Worm (Caenorhabditis elegans) whole organism, young adult: Measurements from ENCODE around the gene pho-14.
"Not testable (repeated sequence)": the region's sequence is repeated elsewhere in the genome, so short reads cannot be mapped to it uniquely, and the experiment has no call there.

Experiments
- C06A6.2 ChIP-seq: fragments of 200-800 bp; sonication (Bioruptor generic); conservative IDR thresholded peaks from 2 replicates; pipeline ENCODE4 v1.3.6; 2022; ENCODE audit warnings: missing genetic modification characterization, missing compliant biosample characterization
- F22D6.2 ChIP-seq: sonication (generic microtip); optimal IDR thresholded peaks from 2 replicates; lab custom pipeline; 2016; ENCODE audit warnings: mild to moderate bottlenecking, missing genetic modification characterization, missing compliant biosample characterization
- F33H1.4 ChIP-seq: fragments of 200-800 bp; sonication (Bioruptor generic); IDR thresholded peaks from 2 replicates; pipeline ENCODE4 v1.3.6; 2022; ENCODE audit warnings: missing genetic modification reagents, missing genetic modification characterization, missing compliant biosample characterization
- Y53G8AR.9 ChIP-seq: fragments of 200-800 bp; sonication (Bioruptor generic); conservative IDR thresholded peaks from 2 replicates; pipeline ENCODE4 v1.3.6; 2022; ENCODE audit warnings: missing genetic modification reagents, missing genetic modification characterization, missing compliant biosample characterization
- ZK185.1 ChIP-seq: sonication (generic microtip); optimal IDR thresholded peaks from 2 replicates; lab custom pipeline; 2016; ENCODE audit warnings: mild to moderate bottlenecking, missing genetic modification characterization, missing compliant biosample characterization; ENCODE audit not compliant: poor library complexity, severe bottlenecking
- ama-1 ChIP-seq, 3 experiments: fragments of 150-350 bp in 1 of 3; sonication (generic microtip) in 2 of 3; optimal IDR thresholded peaks; 2 replicates each; lab custom pipeline; 2014 to 2018; ENCODE audit warnings: missing biosample characterization in 2 of 3, missing genetic modification characterization in 2 of 3, missing genetic modification reagents in 2 of 3
- die-1 ChIP-seq: sonication (generic microtip); optimal IDR thresholded peaks from 2 replicates; lab custom pipeline; 2016; ENCODE audit warnings: missing genotype, mild to moderate bottlenecking, missing genetic modification characterization, missing compliant biosample characterization
- efl-1 ChIP-seq: fragments of 150-350 bp; optimal IDR thresholded peaks from 2 replicates; lab custom pipeline; 2014; ENCODE audit warnings: missing biosample characterization, missing genetic modification reagents, missing genetic modification characterization
- ekl-4 ChIP-seq: fragments of 200-800 bp; sonication (Bioruptor generic); IDR thresholded peaks from 2 replicates; pipeline ENCODE4 v1.3.6; 2022; ENCODE audit warnings: missing genetic modification reagents, missing genetic modification characterization, missing compliant biosample characterization
- ets-4 ChIP-seq: fragments of 200-800 bp; sonication (Bioruptor generic); optimal IDR thresholded peaks from 2 replicates; lab custom pipeline; 2018; ENCODE audit warnings: mild to moderate bottlenecking, missing genetic modification characterization, missing compliant biosample characterization
- hmg-1.2 ChIP-seq: fragments of 200-800 bp; sonication (Bioruptor generic); IDR thresholded peaks from 2 replicates; pipeline ENCODE4 v1.3.6; 2022; ENCODE audit warnings: missing genetic modification reagents, missing genetic modification characterization, missing compliant biosample characterization
- hsf-1 ChIP-seq: fragments of 200-800 bp; sonication (Bioruptor generic); IDR thresholded peaks from 2 replicates; pipeline ENCODE4 v1.3.6; 2022; ENCODE audit warnings: missing genetic modification reagents, missing genetic modification characterization, missing compliant biosample characterization
- lag-1 ChIP-seq: fragments of 200-800 bp; sonication (Bioruptor generic); IDR thresholded peaks from 2 replicates; pipeline ENCODE4 v1.3.6; 2022; ENCODE audit warnings: missing genetic modification reagents, missing genetic modification characterization, missing compliant biosample characterization
- let-526 ChIP-seq: fragments of 200-800 bp; sonication (Bioruptor generic); IDR thresholded peaks from 2 replicates; pipeline ENCODE4 v1.3.6; 2022; ENCODE audit warnings: missing genetic modification reagents, missing genetic modification characterization, missing compliant biosample characterization
- lin-26 ChIP-seq: fragments of 200-800 bp; sonication (Bioruptor generic); IDR thresholded peaks from 2 replicates; pipeline ENCODE4 v1.3.6; 2022; ENCODE audit warnings: missing genetic modification reagents, missing genetic modification characterization, missing compliant biosample characterization
- lir-1 ChIP-seq: fragments of 200-800 bp; sonication (Bioruptor generic); conservative IDR thresholded peaks from 2 replicates; pipeline ENCODE4 v1.3.6; 2022; ENCODE audit warnings: missing genetic modification reagents, missing genetic modification characterization, missing compliant biosample characterization
- madf-10 ChIP-seq: sonication (generic microtip); optimal IDR thresholded peaks from 2 replicates; lab custom pipeline; 2016; ENCODE audit warnings: mild to moderate bottlenecking, missing genetic modification characterization, missing compliant biosample characterization
- nfya-1 ChIP-seq: sonication (generic microtip); optimal IDR thresholded peaks from 2 replicates; lab custom pipeline; 2017; ENCODE audit warnings: antibody characterized with exemption, missing compliant biosample characterization, missing genetic modification characterization, borderline replicate concordance; ENCODE audit not compliant: insufficient read depth
- nfya-2 ChIP-seq: fragments of 200-800 bp; sonication (Bioruptor generic); IDR thresholded peaks from 2 replicates; pipeline ENCODE4 v1.3.6; 2022; ENCODE audit warnings: missing genetic modification reagents, missing genetic modification characterization, missing compliant biosample characterization
- nhr-120 ChIP-seq: fragments of 200-800 bp; sonication (Bioruptor generic); IDR thresholded peaks from 2 replicates; pipeline ENCODE4 v1.3.6; 2022; ENCODE audit warnings: missing genetic modification characterization, missing compliant biosample characterization
- nhr-80 ChIP-seq: sonication (generic microtip); optimal IDR thresholded peaks from 2 replicates; lab custom pipeline; 2016; ENCODE audit warnings: missing genetic modification characterization, missing compliant biosample characterization
- pbrm-1 ChIP-seq: fragments of 200-800 bp; sonication (Bioruptor generic); IDR thresholded peaks from 2 replicates; pipeline ENCODE4 v1.3.6; 2022; ENCODE audit warnings: missing genetic modification reagents, missing genetic modification characterization, missing compliant biosample characterization
- pha-4 ChIP-seq: fragments of 150-350 bp; sonication (generic microtip); optimal IDR thresholded peaks from 2 replicates; lab custom pipeline; 2014; ENCODE audit warnings: missing biosample characterization, missing genetic modification reagents, missing genetic modification characterization
- rec-8 ChIP-seq, 2 experiments: sonication (generic microtip); optimal IDR thresholded peaks; 2 replicates each; lab custom pipeline; 2016; ENCODE audit warnings: mild to moderate bottlenecking in 2 of 2, missing genetic modification characterization in 2 of 2, missing genetic modification reagents in 2 of 2, missing genotype in 2 of 2, missing biosample characterization in 1 of 2, missing compliant biosample characterization in 1 of 2, moderate library complexity in 1 of 2
- repo-1 ChIP-seq: sonication (generic microtip); optimal IDR thresholded peaks from 2 replicates; lab custom pipeline; 2017; ENCODE audit warnings: mild to moderate bottlenecking, missing genetic modification characterization, missing compliant biosample characterization
- snpc-1.1 ChIP-seq: sonication (generic microtip); optimal IDR thresholded peaks from 2 replicates; lab custom pipeline; 2017; ENCODE audit warnings: missing genetic modification characterization, mild to moderate bottlenecking, missing compliant biosample characterization, antibody characterized with exemption, moderate library complexity, missing genotype, missing genetic modification reagents; ENCODE audit not compliant: insufficient read depth
- snpc-1.3 ChIP-seq: sonication (generic microtip); optimal IDR thresholded peaks from 2 replicates; lab custom pipeline; 2017; ENCODE audit warnings: missing genetic modification characterization, mild to moderate bottlenecking, missing compliant biosample characterization, antibody characterized with exemption, moderate library complexity, missing genotype, missing genetic modification reagents; ENCODE audit not compliant: insufficient read depth
- tbp1 ChIP-seq: fragments of 200-800 bp; sonication (Bioruptor generic); optimal IDR thresholded peaks from 2 replicates; lab custom pipeline; 2018; ENCODE audit warnings: mild to moderate bottlenecking, missing genetic modification characterization, missing compliant biosample characterization
- unc-62 ChIP-seq: fragments of 150-350 bp; optimal IDR thresholded peaks from 2 replicates; lab custom pipeline; 2014; ENCODE audit warnings: missing biosample characterization, missing genetic modification reagents, missing genetic modification characterization
- ztf-18 ChIP-seq: sonication (generic microtip); optimal IDR thresholded peaks from 2 replicates; lab custom pipeline; 2016; ENCODE audit warnings: missing genotype, mild to moderate bottlenecking, missing genetic modification characterization, missing compliant biosample characterization

Gene pho-14

ce11 chrII:1070875-1071274, 29.7 kb downstream of the pho-14 start, which contains the start of gene K02E7.12:
Gene K02E7.12, plus strand, starts transcription at chrII:1071175.
- TF ChIP-seq ZK185.1 (no peak), snpc-1.1 (tag; lab: Kevin White, UChicago) (no peak), F22D6.2 (tag; lab: Kevin White, UChicago) (no peak), snpc-1.3 (tag; lab: Kevin White, UChicago) (no peak), nhr-120 (no peak), madf-10 (no peak), pbrm-1 (GFP tag; lab: Robert Waterston, UW) (no peak), ama-1 (optimal IDR thresholded peaks at IDR 0.05; lab: Kevin White, UChicago) (no peak), ama-1 (GFP tag; optimal IDR thresholded peaks at IDR 0.05; lab: Kevin White, UChicago) (no peak), lir-1 (GFP tag; lab: Robert Waterston, UW) (no peak), let-526 (GFP tag; lab: Robert Waterston, UW) (no peak), hsf-1 (no peak), repo-1 (tag; lab: Kevin White, UChicago) (no peak)

- TF ChIP-seq tbp1, result no peak
- TF ChIP-seq ZK185.1, result no peak
- no peak for TF ChIP-seq hmg-1.2 (GFP tag; lab: Robert Waterston, UW)
- TF ChIP-seq ztf-18, result no peak
- no peak for TF ChIP-seq die-1 (tag; lab: Kevin White, UChicago)
- no peak for TF ChIP-seq Y53G8AR.9 (GFP tag; lab: Robert Waterston, UW)
- no peak for TF ChIP-seq C06A6.2 (GFP tag; lab: Robert Waterston, UW)
- TF ChIP-seq nfya-1 (tag; lab: Kevin White, UChicago), result no peak
- TF ChIP-seq F33H1.4 (GFP tag; lab: Robert Waterston, UW), result no peak
- TF ChIP-seq, all 124 proteins: peak for 0
Measured at ce11 chrII:1066907-1067306, 33.7 kb downstream of the pho-14 start, which contains the start of gene K02E7.10. Gene K02E7.10, minus strand, starts transcription at chrII:1067007.

- TF ChIP-seq nhr-80 (tag; lab: Kevin White, UChicago), result peak; percentile 54
- TF ChIP-seq pha-4 (tag; lab: Kevin White, UChicago), result no peak
- no peak for TF ChIP-seq nfya-2 (GFP tag; lab: Robert Waterston, UW)
- no peak for TF ChIP-seq lag-1 (GFP tag; lab: Robert Waterston, UW)
- no peak for TF ChIP-seq lin-26 (GFP tag; lab: Robert Waterston, UW)
- no peak for TF ChIP-seq ets-4 (GFP tag; lab: Kevin White, UChicago)
Measured at ce11 chrII:1063926-1064325, 36.7 kb downstream of the pho-14 start.

ce11 chrII:1060702-1061101, 39.9 kb downstream of the pho-14 start, which contains the start of gene btb-10:
Gene btb-10, minus strand, starts transcription at chrII:1060802.
- TF ChIP-seq rec-8 (tag; optimal IDR thresholded peaks at IDR 0.05; lab: Kevin White, UChicago); unc-62; pha-4 (tag; lab: Kevin White, UChicago): not testable (repeated sequence)

ce11 chrII:1056844-1057243, 43.8 kb downstream of the pho-14 start:
- TF ChIP-seq nhr-80 (tag; lab: Kevin White, UChicago), result peak; percentile 74
- no peak for TF ChIP-seq efl-1
- 0 out of 2 replicates have a peak, but pooled peaks have one; percentile 14 for TF ChIP-seq ekl-4 (GFP tag; lab: Robert Waterston, UW)
